Fruit fly (Drosophila melanogaster): Measurements from ENCODE around the gene CG17258.

CG17258 gene

DNA sequence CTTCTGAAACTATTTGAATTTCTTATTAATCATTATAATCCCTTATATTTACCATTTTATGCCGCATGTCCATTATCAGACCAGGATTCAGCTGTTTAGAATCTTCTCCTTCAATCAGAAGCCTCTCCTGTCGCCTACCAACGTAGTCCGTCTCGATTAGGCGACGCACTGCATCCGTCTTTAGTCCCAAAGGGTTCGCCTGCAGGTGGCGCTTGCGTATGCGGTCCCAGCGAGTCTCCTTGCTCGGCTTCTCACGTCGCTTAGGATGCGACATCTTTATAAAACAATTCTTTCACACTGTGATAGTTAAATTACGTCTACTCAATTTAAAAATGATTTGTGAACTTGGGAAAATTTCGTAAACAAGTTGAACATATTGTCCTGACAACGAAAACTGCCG is at the start of gene CG17258:
TSS of gene CG17258 (minus strand) at position 380 of the 400 bp plus-strand sequence.
- no peak for TF ChIP-seq NC2α (GFP tag; optimal IDR thresholded peaks at IDR 0.05)
- no peak for TF ChIP-seq sd (tag; optimal IDR thresholded peaks at IDR 0.05)
- no peak for TF ChIP-seq Aef1 (GFP tag; IDR thresholded peaks at IDR 0.05)
- TF ChIP-seq CTCF (GFP tag; optimal IDR thresholded peaks at IDR 0.05) = peak; percentile 78
- no peak for TF ChIP-seq HmgD (GFP tag; optimal IDR thresholded peaks at IDR 0.05)
- TF ChIP-seq trem (tag; optimal IDR thresholded peaks at IDR 0.05) = no peak

DNA sequence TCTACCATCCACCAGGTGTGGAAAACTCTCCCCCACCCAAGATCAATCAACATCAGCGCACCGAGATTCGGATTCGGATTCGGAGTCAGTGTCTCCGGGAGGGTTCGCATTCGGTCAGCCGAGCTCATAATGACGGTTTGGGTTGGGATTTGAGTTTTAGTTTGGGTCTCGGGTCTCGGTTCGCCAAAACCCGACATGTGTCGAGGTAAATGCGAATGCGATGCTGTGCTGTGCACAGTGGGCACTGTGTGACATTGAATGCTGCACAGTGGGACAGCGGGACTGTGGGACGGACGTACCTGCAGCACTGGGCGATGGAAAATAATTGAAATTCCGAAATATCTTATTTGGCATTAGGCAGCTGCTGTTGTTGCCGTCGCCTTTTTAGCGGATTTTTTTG is 48.4 kb upstream of the CG17258 start:
- TF ChIP-seq prd (optimal IDR thresholded peaks at IDR 0.05) (no peak), prd (GFP tag; IDR thresholded peaks at IDR 0.05) (0 out of 3 replicates have a peak, but pooled peaks have one; percentile 9), cad (GFP tag; optimal IDR thresholded peaks at IDR 0.05) (peak; percentile 26), Med (GFP tag) (peak; percentile 21), CG32772 (GFP tag; IDR thresholded peaks at IDR 0.05) (peak; percentile 18; the same call in 1 of the 2 replicates), Hr39 (optimal IDR thresholded peaks at IDR 0.05) (no peak), Blimp-1 (GFP tag; optimal IDR thresholded peaks at IDR 0.05) (no peak), CG31441 (GFP tag; IDR thresholded peaks at IDR 0.05) (no peak), zen (tag; optimal IDR thresholded peaks at IDR 0.05) (peak; percentile 83), CG34376 (GFP tag; optimal IDR thresholded peaks at IDR 0.05) (no peak), pan (optimal IDR thresholded peaks at IDR 0.05) (no peak), pan (GFP tag; optimal IDR thresholded peaks at IDR 0.05 in 1 of 2, IDR thresholded peaks at IDR 0.05 in 1 of 2) (peak in 1 of 2 experiments; percentile 29), dmrt99B (tag; optimal IDR thresholded peaks at IDR 0.05) (no peak), twi (tag; optimal IDR thresholded peaks at IDR 0.05) (peak; percentile 81), Deaf1 (tag; optimal IDR thresholded peaks at IDR 0.05) (peak; percentile 62), CG3847 (GFP tag; IDR thresholded peaks at IDR 0.05) (0 out of 2 replicates have a peak, but pooled peaks have one; percentile 22), CG4707 (GFP tag; optimal IDR thresholded peaks at IDR 0.05) (peak; percentile 40), Bdp1 (GFP tag; optimal IDR thresholded peaks at IDR 0.05) (no peak), sisA (GFP tag; IDR thresholded peaks at IDR 0.05) (0 out of 2 replicates have a peak, but pooled peaks have one; percentile 17), Ptx1 (GFP tag; IDR thresholded peaks at IDR 0.05) (0 out of 2 replicates have a peak, but pooled peaks have one; percentile 12), Hr51 (GFP tag; optimal IDR thresholded peaks at IDR 0.05) (peak in 1 of 2 experiments; percentile 4), NfI (GFP tag; optimal IDR thresholded peaks at IDR 0.05) (no peak), lmd (GFP tag; IDR thresholded peaks at IDR 0.05) (0 out of 2 replicates have a peak, but pooled peaks have one; percentile 10), E2f2 (GFP tag; IDR thresholded peaks at IDR 0.05) (0 out of 2 replicates have a peak, but pooled peaks have one; percentile 17)

DNA sequence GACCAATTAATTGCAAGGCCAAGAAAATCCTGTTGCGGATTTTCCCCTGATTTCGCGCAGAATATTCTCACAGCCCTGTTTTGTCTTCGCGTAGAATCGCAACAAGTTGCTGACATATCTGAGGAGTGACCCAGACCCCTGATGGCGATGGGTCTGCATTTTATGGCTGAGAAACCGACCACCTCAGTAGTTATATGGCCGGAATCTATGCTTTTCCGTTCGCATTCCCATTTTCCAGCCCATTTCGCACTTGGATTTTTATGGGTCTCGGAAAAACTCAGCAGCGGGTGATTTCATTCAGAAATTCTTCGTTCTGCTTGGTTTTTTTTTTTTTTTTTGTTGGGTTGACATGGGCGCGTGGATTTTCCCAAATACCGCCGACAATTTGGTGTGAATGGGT is 47.7 kb upstream of the CG17258 start:
- TF ChIP-seq cad (GFP tag; optimal IDR thresholded peaks at IDR 0.05) (peak; percentile 98), tll (GFP tag; optimal IDR thresholded peaks at IDR 0.05) (peak in 1 of 2 experiments; percentile 48), zen (tag; optimal IDR thresholded peaks at IDR 0.05) (peak; percentile 62), CG18011 (GFP tag; optimal IDR thresholded peaks at IDR 0.05) (no peak), sens (GFP tag) (peak; percentile 3)

DNA sequence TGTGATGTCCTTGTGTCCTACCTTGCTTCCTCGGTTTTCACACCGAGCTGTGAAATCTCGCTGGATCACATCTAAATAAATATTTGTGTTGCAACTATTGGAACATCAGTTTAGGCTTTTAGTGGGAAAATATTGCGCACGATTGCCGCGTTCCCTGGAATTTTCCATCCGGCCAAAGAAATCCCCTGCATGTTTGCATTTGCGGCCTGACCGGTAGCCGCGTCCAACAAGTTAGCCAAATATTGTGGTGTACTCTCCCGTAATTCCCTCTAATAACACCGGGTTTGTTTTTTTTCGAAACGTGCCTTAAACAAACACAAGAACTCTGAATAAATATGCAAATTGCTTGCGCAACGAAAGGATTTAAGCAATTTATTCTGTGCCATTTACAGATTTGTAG is 43.6 kb upstream of the CG17258 start:
- TF ChIP-seq Dad (GFP tag; optimal IDR thresholded peaks at IDR 0.05) = no peak
- TF ChIP-seq CG7271 (tag; optimal IDR thresholded peaks at IDR 0.05) = peak; percentile 68
- TF ChIP-seq CG15696 (tag; optimal IDR thresholded peaks at IDR 0.05) = no peak
- TF ChIP-seq NC2α (GFP tag; optimal IDR thresholded peaks at IDR 0.05) = no peak
- no peak for TF ChIP-seq CG2712 (tag; optimal IDR thresholded peaks at IDR 0.05)
- no peak for TF ChIP-seq lilli (GFP tag; optimal IDR thresholded peaks at IDR 0.05)
- TF ChIP-seq CG2202 (tag; optimal IDR thresholded peaks at IDR 0.05) = no peak
- TF ChIP-seq dysf (GFP tag; IDR thresholded peaks at IDR 0.05) = no peak
- TF ChIP-seq sim (GFP tag; IDR thresholded peaks at IDR 0.05) = no peak
- TF ChIP-seq CG14667 (GFP tag; IDR thresholded peaks at IDR 0.05) = no peak
- no peak for TF ChIP-seq CG10209 (GFP tag; optimal IDR thresholded peaks at IDR 0.05)
- peak; percentile 24 for TF ChIP-seq fd102C (GFP tag; optimal IDR thresholded peaks at IDR 0.05)
- no peak for TF ChIP-seq nerfin-2 (GFP tag; IDR thresholded peaks at IDR 0.05; ENCODE audit: partially characterized antibody)
- no peak for TF ChIP-seq NC2β (GFP tag; optimal IDR thresholded peaks at IDR 0.05)
- TF ChIP-seq CG31224 (GFP tag; IDR thresholded peaks at IDR 0.05) = no peak
- no peak for TF ChIP-seq CoRest (tag; optimal IDR thresholded peaks at IDR 0.05)
- no peak for TF ChIP-seq gsb (GFP tag; IDR thresholded peaks at IDR 0.05)
